Worm (Caenorhabditis elegans): ENCODE data around the gene srv-24.

- no peak for TF ChIP-seq unc-120 (tag; optimal IDR thresholded peaks at IDR 0.05; ENCODE audit: poor library complexity, severe bottlenecking)
- TF ChIP-seq nhr-28 (tag; optimal IDR thresholded peaks at IDR 0.05): no peak
Observed at ce11 chrIV:6307439-6307838, 16.8 kb upstream of the srv-24 start, which contains the start of gene csp-2.

Data from whole organism, mixed stage, embryonic.